Worm (Caenorhabditis elegans) whole organism, late embryonic: Measurements from ENCODE around the gene T22F3.8.
A peak's percentile ranks its signal among the peaks of the same experiment; 100 is the strongest.

Experiments
- K02D7.2 ChIP-seq: sonication (generic microtip); optimal IDR thresholded peaks from 2 replicates; lab custom pipeline; 2017; ENCODE audit warnings: mild to moderate bottlenecking, missing genetic modification characterization, missing compliant biosample characterization
- K09A11.1 ChIP-seq: sonication (generic microtip); optimal IDR thresholded peaks from 2 replicates; lab custom pipeline; 2017; ENCODE audit warnings: antibody characterized with exemption, mild to moderate bottlenecking, missing genetic modification characterization, missing compliant biosample characterization; ENCODE audit not compliant: insufficient read depth
- ahr-1 ChIP-seq: sonication (generic microtip); optimal IDR thresholded peaks from 2 replicates; lab custom pipeline; 2016; ENCODE audit warnings: missing genetic modification characterization, missing compliant biosample characterization
- ceh-19 ChIP-seq: fragments of 200-800 bp; sonication (Bioruptor generic); optimal IDR thresholded peaks from 2 replicates; lab custom pipeline; 2018; ENCODE audit warnings: mild to moderate bottlenecking, missing genetic modification characterization, missing compliant biosample characterization
- ceh-2 ChIP-seq: sonication (generic microtip); optimal IDR thresholded peaks from 2 replicates; lab custom pipeline; 2016; ENCODE audit warnings: missing genotype, missing genetic modification characterization, missing compliant biosample characterization
- ceh-24 ChIP-seq: sonication (generic microtip); optimal IDR thresholded peaks from 2 replicates; lab custom pipeline; 2016; ENCODE audit warnings: mild to moderate bottlenecking, missing genetic modification characterization, missing compliant biosample characterization
- ceh-30 ChIP-seq: fragments of 150-350 bp; optimal IDR thresholded peaks from 2 replicates; lab custom pipeline; 2014; ENCODE audit warnings: missing biosample characterization, missing genetic modification characterization
- ceh-34 ChIP-seq: sonication (generic microtip); optimal IDR thresholded peaks from 2 replicates; lab custom pipeline; 2016; ENCODE audit warnings: mild to moderate bottlenecking, missing genetic modification characterization, missing compliant biosample characterization
- ceh-45 ChIP-seq: fragments of 200-800 bp; sonication (Bioruptor generic); IDR thresholded peaks from 2 replicates; pipeline ENCODE4 v1.3.6; 2022; ENCODE audit warnings: missing genetic modification reagents, missing genetic modification characterization, missing compliant biosample characterization
- ceh-9 ChIP-seq: sonication (generic microtip); optimal IDR thresholded peaks from 2 replicates; lab custom pipeline; 2016; ENCODE audit warnings: mild to moderate bottlenecking, missing genetic modification characterization, inconsistent platforms, missing compliant biosample characterization
- elt-2 ChIP-seq: sonication (generic microtip); optimal IDR thresholded peaks from 2 replicates; lab custom pipeline; 2016; ENCODE audit warnings: missing genetic modification reagents, missing genetic modification characterization, missing compliant biosample characterization
- ets-4 ChIP-seq: sonication (generic microtip); optimal IDR thresholded peaks from 2 replicates; lab custom pipeline; 2016; ENCODE audit warnings: missing genetic modification characterization, missing compliant biosample characterization
- eyg-1 ChIP-seq: sonication (generic microtip); optimal IDR thresholded peaks from 2 replicates; lab custom pipeline; 2016; ENCODE audit warnings: missing genotype, missing genetic modification characterization, missing compliant biosample characterization
- gmeb-2 ChIP-seq: sonication (generic microtip); optimal IDR thresholded peaks from 2 replicates; lab custom pipeline; 2016; ENCODE audit warnings: missing genetic modification characterization, inconsistent platforms, missing compliant biosample characterization
- hlh-13 ChIP-seq: fragments of 200-800 bp; sonication (Bioruptor generic); optimal IDR thresholded peaks from 2 replicates; lab custom pipeline; 2018; ENCODE audit warnings: mild to moderate bottlenecking, missing genetic modification characterization, missing compliant biosample characterization
- hlh-15 ChIP-seq: sonication (generic microtip); optimal IDR thresholded peaks from 2 replicates; lab custom pipeline; 2016; ENCODE audit warnings: missing genetic modification characterization, missing compliant biosample characterization
- hlh-6 ChIP-seq: sonication (generic microtip); optimal IDR thresholded peaks from 2 replicates; lab custom pipeline; 2016; ENCODE audit warnings: missing genotype, missing genetic modification characterization, missing compliant biosample characterization
- hlh-8 ChIP-seq: sonication (generic microtip); optimal IDR thresholded peaks from 2 replicates; lab custom pipeline; 2016; ENCODE audit warnings: missing genotype, missing genetic modification characterization, missing compliant biosample characterization
- madf-2 ChIP-seq: sonication (generic microtip); optimal IDR thresholded peaks from 2 replicates; lab custom pipeline; 2017; ENCODE audit warnings: missing genetic modification characterization, missing compliant biosample characterization
- mec-3 ChIP-seq: sonication (generic microtip); optimal IDR thresholded peaks from 2 replicates; lab custom pipeline; 2016; ENCODE audit warnings: borderline replicate concordance, missing genetic modification characterization, missing compliant biosample characterization
- nfya-1 ChIP-seq: sonication (generic microtip); optimal IDR thresholded peaks from 2 replicates; lab custom pipeline; 2017; ENCODE audit warnings: missing genetic modification characterization, mild to moderate bottlenecking, missing compliant biosample characterization, antibody characterized with exemption, moderate library complexity
- odd-2 ChIP-seq: sonication (generic microtip); optimal IDR thresholded peaks from 2 replicates; lab custom pipeline; 2017; ENCODE audit warnings: antibody characterized with exemption, mild to moderate bottlenecking, missing genetic modification characterization, missing compliant biosample characterization
- pat-9 ChIP-seq: fragments of 200-800 bp; sonication (Bioruptor generic); optimal IDR thresholded peaks from 2 replicates; lab custom pipeline; 2018; ENCODE audit warnings: mild to moderate bottlenecking, missing genetic modification characterization, moderate library complexity, missing compliant biosample characterization
- pha-2 ChIP-seq: sonication (generic microtip); optimal IDR thresholded peaks from 2 replicates; lab custom pipeline; 2017; ENCODE audit warnings: mild to moderate bottlenecking, missing genetic modification characterization, missing compliant biosample characterization
- pha-4 ChIP-seq: fragments of 150-350 bp; optimal IDR thresholded peaks from 2 replicates; lab custom pipeline; 2018; ENCODE audit warnings: missing biosample characterization, missing genetic modification reagents, missing genetic modification characterization
- pros-1 ChIP-seq: fragments of 150-350 bp; optimal IDR thresholded peaks from 2 replicates; lab custom pipeline; 2014; ENCODE audit warnings: missing biosample characterization, missing genetic modification reagents, missing genetic modification characterization
- rnt-1 ChIP-seq: sonication (generic microtip); optimal IDR thresholded peaks from 2 replicates; lab custom pipeline; 2016; ENCODE audit warnings: missing genetic modification characterization, missing compliant biosample characterization
- sdc-2 ChIP-seq: sonication (generic microtip); optimal IDR thresholded peaks from 2 replicates; lab custom pipeline; 2016; ENCODE audit warnings: missing genotype, missing genetic modification characterization, missing compliant biosample characterization
- sox-2 ChIP-seq: fragments of 200-800 bp; sonication (Bioruptor generic); IDR thresholded peaks from 2 replicates; pipeline ENCODE4 v1.3.6; 2022; ENCODE audit warnings: missing genetic modification reagents, missing genetic modification characterization, missing compliant biosample characterization
- sox-4 ChIP-seq: sonication (generic microtip); optimal IDR thresholded peaks from 2 replicates; lab custom pipeline; 2017; ENCODE audit warnings: mild to moderate bottlenecking, missing genetic modification characterization, inconsistent platforms, missing compliant biosample characterization
- tbx-2 ChIP-seq: sonication (generic microtip); optimal IDR thresholded peaks from 2 replicates; lab custom pipeline; 2016; ENCODE audit warnings: missing genetic modification characterization, missing compliant biosample characterization
- tbx-7 ChIP-seq: sonication (generic microtip); optimal IDR thresholded peaks from 2 replicates; lab custom pipeline; 2016; ENCODE audit warnings: missing genotype, missing genetic modification characterization, missing compliant biosample characterization
- ttx-3 ChIP-seq: sonication (generic microtip); optimal IDR thresholded peaks from 2 replicates; lab custom pipeline; 2016; ENCODE audit warnings: missing genetic modification reagents, missing genetic modification characterization, missing compliant biosample characterization
- unc-3 ChIP-seq, 2 experiments: fragments of 200-800 bp in 1 of 2; sonication (Bioruptor generic) in 1 of 2; sonication (generic microtip) in 1 of 2; conservative IDR thresholded peaks in 1 of 2; optimal IDR thresholded peaks in 1 of 2; 2 replicates each; pipeline versions ENCODE4 v1.3.6 to Lab custom; 2016 to 2022; ENCODE audit warnings: missing compliant biosample characterization in 2 of 2, missing genetic modification characterization in 2 of 2, missing genetic modification reagents in 1 of 2
- unc-86 ChIP-seq: sonication (generic microtip); optimal IDR thresholded peaks from 2 replicates; lab custom pipeline; 2016; ENCODE audit warnings: missing genetic modification characterization, missing compliant biosample characterization
- zip-5 ChIP-seq: sonication (generic microtip); optimal IDR thresholded peaks from 2 replicates; lab custom pipeline; 2016; ENCODE audit warnings: missing genetic modification characterization, missing compliant biosample characterization

The T22F3.8 gene

ce11 chrV:3605325-3605724 lies at the start of gene T22F3.8:
TSS of gene T22F3.8 (minus strand) at chrV:3605425.
- no peak for TF ChIP-seq ttx-3
- no peak for TF ChIP-seq ceh-9
- TF ChIP-seq ets-4 (tag; lab: Kevin White, UChicago), result no peak
- TF ChIP-seq zip-5 (tag; lab: Kevin White, UChicago), result no peak
- TF ChIP-seq rnt-1, result no peak
- no peak for TF ChIP-seq ceh-2 (tag; lab: Kevin White, UChicago)
- TF ChIP-seq, all 69 proteins: peak for 0

ce11 chrV:3649473-3649872 lies 44.2 kb upstream of the T22F3.8 start, which contains the start of gene str-114:
TSS of gene str-114 (plus strand) at chrV:3649773.
- TF ChIP-seq ceh-19 (GFP tag; lab: Kevin White, UChicago), result no peak
- no peak for TF ChIP-seq pat-9 (tag; lab: Kevin White, UChicago)
- no peak for TF ChIP-seq mec-3 (tag; lab: Kevin White, UChicago)
- no peak for TF ChIP-seq K02D7.2 (tag; lab: Kevin White, UChicago)
- no peak for TF ChIP-seq odd-2 (tag; lab: Kevin White, UChicago)
- TF ChIP-seq ttx-3, result no peak
- no peak for TF ChIP-seq madf-2 (tag; lab: Kevin White, UChicago)
- no peak for TF ChIP-seq ceh-2 (tag; lab: Kevin White, UChicago)
- TF ChIP-seq hlh-8, result no peak
- no peak for TF ChIP-seq pros-1 (tag; lab: Kevin White, UChicago)
- no peak for TF ChIP-seq ceh-30
- no peak for TF ChIP-seq ahr-1 (tag; lab: Kevin White, UChicago)
- no peak for TF ChIP-seq gmeb-2 (tag; lab: Kevin White, UChicago)
- no peak for TF ChIP-seq unc-3 (GFP tag; conservative IDR thresholded peaks at IDR 0.05; lab: Robert Waterston, UW)
- no peak for TF ChIP-seq unc-3 (tag; optimal IDR thresholded peaks at IDR 0.05; lab: Kevin White, UChicago)
- TF ChIP-seq hlh-15 (tag; lab: Kevin White, UChicago), result no peak
- no peak for TF ChIP-seq zip-5 (tag; lab: Kevin White, UChicago)

- no peak for TF ChIP-seq ceh-34
- TF ChIP-seq madf-2 (tag; lab: Kevin White, UChicago), result no peak
- TF ChIP-seq rnt-1, result no peak
- no peak for TF ChIP-seq sdc-2 (tag; lab: Kevin White, UChicago)
- no peak for TF ChIP-seq nfya-1 (tag; lab: Kevin White, UChicago)
- TF ChIP-seq unc-86 (tag; lab: Kevin White, UChicago), result no peak
- TF ChIP-seq eyg-1, result no peak
- TF ChIP-seq sox-4 (tag; lab: Kevin White, UChicago), result no peak
- TF ChIP-seq pha-4, result no peak
- no peak for TF ChIP-seq tbx-2
- no peak for TF ChIP-seq hlh-13 (GFP tag; lab: Kevin White, UChicago)
- no peak for TF ChIP-seq pha-2 (tag; lab: Kevin White, UChicago)
- no peak for TF ChIP-seq tbx-7 (tag; lab: Kevin White, UChicago)
- TF ChIP-seq, all 69 proteins: peak for 0
These were observed 42.6 kb upstream of the T22F3.8 start, which contains the start of gene F59B1.10 for ce11 chrV:3647862-3648261. TSS of gene F59B1.10 (minus strand) at chrV:3647962.

- peak; percentile 18 for TF ChIP-seq tbx-2
- TF ChIP-seq elt-2 (tag; lab: Kevin White, UChicago), result peak; percentile 37
- no peak for TF ChIP-seq ceh-2 (tag; lab: Kevin White, UChicago)
- no peak for TF ChIP-seq zip-5 (tag; lab: Kevin White, UChicago)
- TF ChIP-seq unc-86 (tag; lab: Kevin White, UChicago), result no peak
- no peak for TF ChIP-seq sox-2
- no peak for TF ChIP-seq tbx-7 (tag; lab: Kevin White, UChicago)
These were observed 39.0 kb upstream of the T22F3.8 start, which contains the start of gene F59B1.8 for ce11 chrV:3644193-3644693. TSS of gene F59B1.8 (minus strand) at chrV:3644243.

ce11 chrV:3639873-3640272 lies 34.6 kb upstream of the T22F3.8 start:
- no peak for TF ChIP-seq unc-3 (GFP tag; conservative IDR thresholded peaks at IDR 0.05; lab: Robert Waterston, UW)
- TF ChIP-seq unc-3 (tag; optimal IDR thresholded peaks at IDR 0.05; lab: Kevin White, UChicago), result no peak
- TF ChIP-seq ceh-45 (GFP tag; lab: Robert Waterston, UW), result no peak
- TF ChIP-seq K09A11.1 (tag; lab: Kevin White, UChicago), result no peak
- TF ChIP-seq ceh-2 (tag; lab: Kevin White, UChicago), result no peak
- no peak for TF ChIP-seq hlh-6 (tag; lab: Kevin White, UChicago)
- no peak for TF ChIP-seq ceh-24 (tag; lab: Kevin White, UChicago)
- TF ChIP-seq pha-2 (tag; lab: Kevin White, UChicago), result no peak
- no peak for TF ChIP-seq ets-4 (tag; lab: Kevin White, UChicago)
- no peak for TF ChIP-seq ceh-9
- TF ChIP-seq, all 69 proteins: peak for 0
